Fruit fly (Drosophila melanogaster): ENCODE measurements around the gene e.

DNA sequence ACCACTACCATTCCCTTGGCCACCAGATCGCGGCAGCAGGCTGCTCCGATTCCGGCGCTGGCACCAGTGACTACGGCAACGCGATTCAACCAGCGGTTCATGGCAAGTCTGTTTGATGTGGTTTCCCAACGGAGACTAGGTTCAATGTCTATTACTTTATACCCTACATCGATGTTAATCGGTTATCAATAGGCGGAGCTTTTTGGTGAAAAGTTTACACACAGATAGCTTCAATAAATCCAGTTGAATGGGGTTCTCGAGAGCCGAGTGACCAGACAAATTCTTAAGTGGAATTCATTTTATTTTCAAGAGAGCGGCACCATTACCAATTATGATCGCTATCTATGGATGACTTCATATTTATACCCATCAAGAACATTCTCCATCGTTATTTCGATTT, 39.1 kb upstream of the e start, which contains the start of gene CG3301:
- TF ChIP-seq kay (GFP tag; ENCODE audit: borderline replicate concordance) (no peak), Mnt (GFP tag; optimal IDR thresholded peaks at IDR 0.05) (no peak), CG1620 (GFP tag; optimal IDR thresholded peaks at IDR 0.05) (no peak), CG7101 (tag; optimal IDR thresholded peaks at IDR 0.05) (no peak), Hr96 (GFP tag; optimal IDR thresholded peaks at IDR 0.05) (peak; percentile 2), Crg-1 (GFP tag; optimal IDR thresholded peaks at IDR 0.05) (no peak), CG7045 (GFP tag; optimal IDR thresholded peaks at IDR 0.05) (no peak)
